Fruit fly (Drosophila melanogaster) whole organism, embryonic: Measurements from ENCODE around the gene CG33703.

Source experiments
- Ada2b ChIP-seq: fragments of 200-800 bp; sonication (Bioruptor generic); IDR thresholded peaks from 2 replicates; pipeline ENCODE4 v1.3.6; 2022; ENCODE audit warnings: missing biosample characterization, missing genetic modification characterization
- CG10321 ChIP-seq: fragments of 200-800 bp; sonication (Bioruptor generic); IDR thresholded peaks from 2 replicates; pipeline ENCODE4 v1.3.6; 2022; ENCODE audit warnings: missing biosample characterization, missing genetic modification characterization
- CG10543 ChIP-seq: fragments of 200-800 bp; sonication (Bioruptor generic); optimal IDR thresholded peaks from 3 replicates; lab custom pipeline; 2017; ENCODE audit warnings: missing biosample characterization, mild to moderate bottlenecking, missing genetic modification characterization, moderate library complexity
- CG10654 ChIP-seq: fragments of 200-800 bp; sonication (Bioruptor generic); optimal IDR thresholded peaks from 2 replicates; lab custom pipeline; 2016; ENCODE audit warnings: missing biosample characterization, missing genetic modification characterization
- CG11504 ChIP-seq: fragments of 200-800 bp; sonication (Bioruptor generic); optimal IDR thresholded peaks from 3 replicates; lab custom pipeline; 2019; ENCODE audit warnings: missing biosample characterization, mild to moderate bottlenecking, missing genetic modification characterization, moderate library complexity
- CG11723 ChIP-seq: fragments of 200-800 bp; sonication (Bioruptor generic); optimal IDR thresholded peaks from 2 replicates; lab custom pipeline; 2017; ENCODE audit warnings: missing biosample characterization, mild to moderate bottlenecking, missing genetic modification characterization
- CG14014 ChIP-seq: fragments of 200-800 bp; sonication (Bioruptor generic); IDR thresholded peaks from 2 replicates; pipeline ENCODE4 v1.3.6; 2022; ENCODE audit warnings: missing biosample characterization, missing genetic modification characterization
- CG14050 ChIP-seq: fragments of 200-800 bp; sonication (Bioruptor generic); IDR thresholded peaks from 3 replicates; pipeline ENCODE4 v1.3.6; 2022; ENCODE audit warnings: missing biosample characterization, missing genetic modification characterization
- CG14710 ChIP-seq: fragments of 200-800 bp; sonication (Bioruptor generic); optimal IDR thresholded peaks from 3 replicates; lab custom pipeline; 2019; ENCODE audit warnings: missing biosample characterization, mild to moderate bottlenecking, missing genetic modification characterization, moderate library complexity
- CG17359 ChIP-seq: fragments of 200-800 bp; sonication (Bioruptor generic); optimal IDR thresholded peaks from 3 replicates; lab custom pipeline; 2018; ENCODE audit warnings: missing biosample characterization, mild to moderate bottlenecking, missing genetic modification characterization, moderate library complexity
- CG18764 ChIP-seq: fragments of 200-800 bp; sonication (Bioruptor generic); optimal IDR thresholded peaks from 3 replicates; lab custom pipeline; 2016; ENCODE audit warnings: missing biosample characterization, missing genetic modification characterization
- CG2875 ChIP-seq: fragments of 200-800 bp; sonication (Bioruptor generic); optimal IDR thresholded peaks from 2 replicates; lab custom pipeline; 2017; ENCODE audit warnings: missing biosample characterization, mild to moderate bottlenecking, missing genetic modification characterization, missing genetic modification reagents
- CG2889 ChIP-seq: fragments of 200-800 bp; sonication (Bioruptor generic); IDR thresholded peaks from 3 replicates; pipeline ENCODE4 v1.3.6; 2022; ENCODE audit warnings: missing biosample characterization, missing genetic modification characterization
- CG4360 ChIP-seq: fragments of 200-800 bp; sonication (Bioruptor generic); IDR thresholded peaks from 2 replicates; pipeline ENCODE4 v1.3.6; 2022; ENCODE audit warnings: missing biosample characterization, missing genetic modification characterization
- CG6654 ChIP-seq: fragments of 200-800 bp; sonication (Bioruptor generic); optimal IDR thresholded peaks from 2 replicates; lab custom pipeline; 2017; ENCODE audit warnings: missing biosample characterization, mild to moderate bottlenecking, missing genetic modification characterization
- CG8089 ChIP-seq: fragments of 200-800 bp; sonication (Bioruptor generic); optimal IDR thresholded peaks from 3 replicates; lab custom pipeline; 2016; ENCODE audit warnings: missing biosample characterization, missing genetic modification characterization
- CkIIα-i1 ChIP-seq: fragments of 200-800 bp; sonication (Bioruptor generic); IDR thresholded peaks from 2 replicates; pipeline ENCODE4 v1.3.6; 2022; ENCODE audit warnings: missing biosample characterization, missing genetic modification characterization
- Deaf1 ChIP-seq: fragments of 200-800 bp; optimal IDR thresholded peaks from 3 replicates; lab custom pipeline; 2019; ENCODE audit warnings: missing biosample characterization, mild to moderate bottlenecking, missing genetic modification characterization, moderate library complexity
- ERR ChIP-seq: fragments of 200-800 bp; sonication (Bioruptor generic); optimal IDR thresholded peaks from 2 replicates; lab custom pipeline; 2016; ENCODE audit warnings: missing biosample characterization, missing genetic modification characterization
- Elba2 ChIP-seq: fragments of 200-800 bp; sonication (Bioruptor generic); optimal IDR thresholded peaks from 3 replicates; lab custom pipeline; 2016; ENCODE audit warnings: missing biosample characterization, missing genetic modification characterization
- Gsc ChIP-seq: fragments of 200-800 bp; sonication (Bioruptor generic); IDR thresholded peaks from 2 replicates; pipeline ENCODE4 v1.3.6; 2022; ENCODE audit warnings: missing biosample characterization, missing genetic modification characterization
- Hr39 ChIP-seq: fragments of >200 bp; optimal IDR thresholded peaks from 2 replicates; lab custom pipeline; 2017
- Myb ChIP-seq: fragments of 200-800 bp; sonication (Bioruptor generic); optimal IDR thresholded peaks from 2 replicates; lab custom pipeline; 2016; ENCODE audit warnings: missing biosample characterization, missing genetic modification characterization
- NC2α ChIP-seq: fragments of 200-800 bp; sonication (Bioruptor generic); optimal IDR thresholded peaks from 2 replicates; lab custom pipeline; 2016; ENCODE audit warnings: missing biosample characterization, missing genetic modification characterization
- Xrp1 ChIP-seq: fragments of 200-800 bp; sonication (Bioruptor generic); IDR thresholded peaks from 2 replicates; pipeline ENCODE4 v1.3.6; 2022; ENCODE audit warnings: missing biosample characterization, missing genetic modification characterization
- YL-1 ChIP-seq: fragments of 200-800 bp; sonication (Bioruptor generic); optimal IDR thresholded peaks from 3 replicates; lab custom pipeline; 2017; ENCODE audit warnings: missing biosample characterization, mild to moderate bottlenecking, missing genetic modification characterization
- ab ChIP-seq: fragments of 200-800 bp; sonication (Bioruptor generic); optimal IDR thresholded peaks from 2 replicates; lab custom pipeline; 2016; ENCODE audit warnings: missing biosample characterization, missing genetic modification characterization
- bab2 ChIP-seq: fragments of 200-800 bp; sonication (Bioruptor generic); optimal IDR thresholded peaks from 2 replicates; lab custom pipeline; 2016; ENCODE audit warnings: missing biosample characterization, missing genetic modification characterization
- bowl ChIP-seq: fragments of 200-800 bp; sonication (Bioruptor generic); IDR thresholded peaks from 2 replicates; pipeline ENCODE4 v1.3.6; 2022; ENCODE audit warnings: missing biosample characterization, missing genetic modification characterization
- bsh ChIP-seq, 2 experiments: fragments of 200-800 bp; sonication (Bioruptor generic); optimal IDR thresholded peaks; 2 replicates each; lab custom pipeline; 2017 to 2018; ENCODE audit warnings: mild to moderate bottlenecking in 2 of 2, missing biosample characterization in 2 of 2, missing genetic modification characterization in 2 of 2, moderate library complexity in 1 of 2
- cas ChIP-seq: fragments of 200-800 bp; sonication (Bioruptor generic); IDR thresholded peaks from 2 replicates; pipeline ENCODE4 v1.3.6; 2022; ENCODE audit warnings: missing biosample characterization, missing genetic modification characterization
- cg ChIP-seq: fragments of 200-800 bp; sonication (Bioruptor generic); optimal IDR thresholded peaks from 3 replicates; lab custom pipeline; 2019; ENCODE audit warnings: missing biosample characterization, mild to moderate bottlenecking, missing genetic modification characterization, moderate library complexity
- chinmo ChIP-seq: fragments of 200-800 bp; sonication (Bioruptor generic); IDR thresholded peaks from 4 replicates; pipeline ENCODE4 v1.3.6; 2022; ENCODE audit warnings: missing biosample characterization, missing genetic modification characterization; ENCODE audit not compliant: partially characterized antibody
- crol ChIP-seq: fragments of 200-800 bp; sonication (Bioruptor generic); IDR thresholded peaks from 2 replicates; pipeline ENCODE4 v1.3.6; 2022; ENCODE audit warnings: missing biosample characterization, missing genetic modification characterization
- fd96Cb ChIP-seq: fragments of 200-800 bp; sonication (Bioruptor generic); optimal IDR thresholded peaks from 2 replicates; lab custom pipeline; 2018; ENCODE audit warnings: missing biosample characterization, mild to moderate bottlenecking, missing genetic modification characterization, moderate library complexity
- gcm ChIP-seq: fragments of 200-800 bp; sonication (Bioruptor generic); optimal IDR thresholded peaks from 2 replicates; lab custom pipeline; 2019; ENCODE audit warnings: missing biosample characterization, mild to moderate bottlenecking, missing genetic modification characterization, moderate library complexity
- gem ChIP-seq: fragments of 200-800 bp; sonication (Bioruptor generic); optimal IDR thresholded peaks from 2 replicates; lab custom pipeline; 2019; ENCODE audit warnings: missing biosample characterization, mild to moderate bottlenecking, missing genetic modification characterization, moderate library complexity
- gfzf ChIP-seq: fragments of 200-800 bp; sonication (Bioruptor generic); optimal IDR thresholded peaks from 2 replicates; lab custom pipeline; 2016; ENCODE audit warnings: missing biosample characterization, mild to moderate bottlenecking, missing genetic modification characterization, moderate library complexity
- ham ChIP-seq: fragments of 200-800 bp; sonication (Bioruptor generic); IDR thresholded peaks from 2 replicates; pipeline ENCODE4 v1.3.6; 2022; ENCODE audit warnings: missing biosample characterization, missing genetic modification characterization
- hkb ChIP-seq, 2 experiments: fragments of 200-800 bp in 1 of 2; fragments of >200 bp in 1 of 2; sonication (Bioruptor generic) in 1 of 2; IDR thresholded peaks in 1 of 2; optimal IDR thresholded peaks in 1 of 2; 2 replicates each; pipeline versions ENCODE4 v1.3.6 to Lab custom; 2017 to 2022; ENCODE audit warnings: missing biosample characterization in 1 of 2, missing genetic modification characterization in 1 of 2
- kay ChIP-seq: fragments of 200-800 bp; sonication (Bioruptor generic); optimal IDR thresholded peaks from 2 replicates; lab custom pipeline; 2016; ENCODE audit warnings: missing biosample characterization, missing genetic modification characterization
- lab ChIP-seq: fragments of 200-800 bp; sonication (Bioruptor generic); optimal IDR thresholded peaks from 3 replicates; lab custom pipeline; 2017; ENCODE audit warnings: missing biosample characterization, missing genetic modification characterization, mild to moderate bottlenecking, moderate library complexity, missing genetic modification reagents
- nom ChIP-seq: fragments of 200-800 bp; sonication (Bioruptor generic); optimal IDR thresholded peaks from 2 replicates; lab custom pipeline; 2017; ENCODE audit warnings: missing biosample characterization, missing genetic modification characterization, mild to moderate bottlenecking, moderate library complexity, missing genetic modification reagents
- repo ChIP-seq: fragments of 200-800 bp; sonication (Bioruptor generic); optimal IDR thresholded peaks from 2 replicates; lab custom pipeline; 2016; ENCODE audit warnings: missing biosample characterization, missing genetic modification characterization
- twi ChIP-seq: fragments of 200-800 bp; optimal IDR thresholded peaks from 2 replicates; lab custom pipeline; 2019; ENCODE audit warnings: missing biosample characterization, mild to moderate bottlenecking, missing genetic modification characterization, moderate library complexity
- wor ChIP-seq: fragments of 200-800 bp; sonication (Bioruptor generic); IDR thresholded peaks from 2 replicates; pipeline ENCODE4 v1.3.6; 2022; ENCODE audit warnings: missing biosample characterization, missing genetic modification characterization

Gene CG33703

DNA sequence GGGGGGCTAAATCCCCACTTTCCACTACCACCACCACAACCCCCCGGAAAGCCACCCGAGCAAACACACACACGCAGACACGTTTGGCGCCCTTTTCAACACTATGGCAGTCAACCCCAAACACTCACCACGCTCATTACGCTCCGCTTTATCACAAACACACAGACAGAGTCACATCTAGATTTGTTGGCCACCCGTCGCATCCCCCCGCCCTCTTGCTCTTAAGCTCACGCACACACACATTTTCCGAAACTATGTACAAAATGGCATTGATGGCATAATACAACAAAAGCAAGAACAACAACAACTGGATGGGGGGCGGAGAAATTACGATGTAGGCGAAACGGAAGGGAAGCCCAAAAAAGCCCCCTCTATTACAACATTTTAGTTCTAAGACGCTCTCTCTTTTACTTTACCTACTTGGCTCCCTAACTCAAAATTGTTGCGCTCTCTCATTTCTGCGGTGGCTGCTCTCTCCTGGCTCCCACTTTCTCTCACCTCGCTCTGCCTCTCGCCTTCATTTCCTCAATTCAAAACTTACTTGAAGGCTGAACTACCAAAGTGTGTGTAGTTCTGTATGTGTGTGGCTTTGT, 46.7 kb downstream of the CG33703 start (continued):
- no peak for TF ChIP-seq hkb (optimal IDR thresholded peaks at IDR 0.05; lab: Kevin White, UChicago)
- no peak for TF ChIP-seq hkb (GFP tag; IDR thresholded peaks at IDR 0.05; lab: Robert Waterston, UW)
- peak; percentile 5 for TF ChIP-seq Deaf1 (tag; lab: Kevin White, UChicago)
- TF ChIP-seq CG10543: peak; percentile 50
- TF ChIP-seq Xrp1 (GFP tag; lab: Robert Waterston, UW): no peak
- TF ChIP-seq CkIIα-i1 (GFP tag; lab: Robert Waterston, UW): no peak
- no peak for TF ChIP-seq nom (GFP tag; lab: Kevin White, UChicago)
- no peak for TF ChIP-seq cas
- TF ChIP-seq bab2 (GFP tag; lab: Kevin White, UChicago): no peak

DNA sequence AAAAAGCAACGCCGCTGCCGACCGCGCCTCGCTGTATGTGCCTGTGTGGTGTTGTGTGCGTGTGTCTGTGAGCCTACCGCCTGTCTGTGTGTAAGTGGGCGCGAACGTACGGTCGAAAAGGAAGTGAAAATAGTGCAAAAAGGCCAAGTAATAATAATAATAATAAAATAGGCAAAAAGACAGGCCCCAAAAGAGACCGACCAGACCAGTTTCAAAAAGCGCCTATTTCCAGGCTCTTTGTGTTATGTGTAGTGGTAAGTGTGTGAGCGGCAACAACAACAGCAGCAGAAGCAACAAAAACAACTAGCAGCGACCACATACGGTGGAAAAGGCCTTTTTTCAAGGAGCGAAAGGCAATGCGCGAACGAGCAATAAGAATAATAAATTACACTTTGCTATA, 49.7 kb downstream of the CG33703 start:
- 0 out of 4 replicates have a peak, but pooled peaks have one; percentile 49 for TF ChIP-seq chinmo (GFP tag; lab: Robert Waterston, UW)
- peak; percentile 92 for TF ChIP-seq nom (GFP tag; lab: Kevin White, UChicago)
- peak; percentile 86 for TF ChIP-seq cg (GFP tag; lab: Kevin White, UChicago)
- TF ChIP-seq gfzf: no peak
- TF ChIP-seq bsh (GFP tag; optimal IDR thresholded peaks at IDR 0.05; lab: Kevin White, UChicago): peak in 1 of 2 experiments; percentile 20
- no peak for TF ChIP-seq CG14710 (tag; lab: Kevin White, UChicago)
- peak; percentile 69 for TF ChIP-seq CG4360
- no peak for TF ChIP-seq CG14014 (GFP tag; lab: Robert Waterston, UW)
- TF ChIP-seq Elba2 (GFP tag; lab: Kevin White, UChicago): peak; percentile 49
- TF ChIP-seq kay: no peak

DNA sequence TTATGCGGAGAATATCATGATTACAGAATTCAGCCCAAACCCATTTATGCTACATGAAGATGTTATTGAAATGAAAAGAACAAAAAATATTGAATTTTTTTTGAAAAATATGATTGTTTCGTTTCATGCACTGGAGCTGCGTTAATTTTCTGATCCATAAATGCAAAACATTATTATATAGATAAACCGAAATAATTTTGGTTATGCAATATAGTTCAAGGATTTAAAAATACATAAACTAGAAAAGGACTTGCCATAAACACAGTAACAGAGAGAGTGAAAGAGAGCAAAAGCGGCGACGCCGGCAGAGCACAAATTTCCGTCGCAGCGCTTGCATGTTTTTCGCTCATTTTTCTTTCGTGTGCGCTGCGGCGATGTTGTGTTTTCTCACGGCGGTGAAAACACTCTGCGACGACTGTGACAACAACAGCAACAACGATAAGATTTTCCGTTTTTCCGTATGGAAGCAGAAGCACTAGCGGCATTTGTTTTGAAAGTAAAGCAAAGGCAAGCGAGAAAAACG, 50.2 kb downstream of the CG33703 start:
- peak; percentile 79 for TF ChIP-seq CG10543
- TF ChIP-seq gcm (GFP tag; lab: Kevin White, UChicago): peak; percentile 95
- peak; percentile 92 for TF ChIP-seq CG11504
- no peak for TF ChIP-seq ab
- TF ChIP-seq CG10321: peak; percentile 10; the same call in 1 of the 2 replicates
- TF ChIP-seq fd96Cb: peak; percentile 90
- TF ChIP-seq ERR: peak; percentile 67
- peak; percentile 29 for TF ChIP-seq CG8089 (GFP tag; lab: Kevin White, UChicago)
- peak; percentile 97 for TF ChIP-seq gem (tag; lab: Kevin White, UChicago)
- peak; percentile 54; the same call in 1 of the 3 replicates for TF ChIP-seq CG14050
- TF ChIP-seq Hr39: no peak
- peak; percentile 65 for TF ChIP-seq wor
- peak; percentile 68 for TF ChIP-seq NC2α (GFP tag; lab: Kevin White, UChicago)
- TF ChIP-seq CG17359 (tag; lab: Kevin White, UChicago): peak; percentile 93
- peak; percentile 74 for TF ChIP-seq CG10654 (GFP tag; lab: Kevin White, UChicago)
- TF ChIP-seq Gsc: no peak
- no peak for TF ChIP-seq bowl (GFP tag; lab: Robert Waterston, UW)
- TF ChIP-seq YL-1: peak; percentile 52
- TF ChIP-seq repo (GFP tag; lab: Kevin White, UChicago): peak; percentile 34
- TF ChIP-seq CG18764 (GFP tag; lab: Kevin White, UChicago): peak; percentile 79
- no peak for TF ChIP-seq cg (GFP tag; lab: Kevin White, UChicago)
- TF ChIP-seq twi (tag; lab: Kevin White, UChicago): peak; percentile 68
- TF ChIP-seq crol (GFP tag; lab: Robert Waterston, UW): no peak; the same call in 1 of the 2 replicates
- peak; percentile 89 for TF ChIP-seq CG2875 (GFP tag; lab: Kevin White, UChicago)
- peak; percentile 91 for TF ChIP-seq lab
- TF ChIP-seq Ada2b (GFP tag; lab: Robert Waterston, UW): peak; percentile 64
- TF ChIP-seq CG6654 (GFP tag; lab: Kevin White, UChicago): peak; percentile 64
- 0 out of 2 replicates have a peak, but pooled peaks have one; percentile 34 for TF ChIP-seq ham (GFP tag; lab: Robert Waterston, UW)
- TF ChIP-seq CG2889: no peak
- peak; percentile 4 for TF ChIP-seq Myb (GFP tag; lab: Kevin White, UChicago)
- peak; percentile 81 for TF ChIP-seq CG11723 (GFP tag; lab: Kevin White, UChicago)
